Worm (Caenorhabditis elegans) whole organism, young adult: ENCODE results near the gene evl-14.

Source experiments
- B0019.2 ChIP-seq: fragments of 200-800 bp; sonication (Bioruptor generic); conservative IDR thresholded peaks from 2 replicates; pipeline ENCODE4 v1.3.6; 2022; ENCODE audit warnings: missing genetic modification reagents, missing genetic modification characterization, missing compliant biosample characterization
- B0035.1 ChIP-seq: sonication (generic microtip); optimal IDR thresholded peaks from 2 replicates; lab custom pipeline; 2016; ENCODE audit warnings: missing genetic modification characterization, mild to moderate bottlenecking, missing compliant biosample characterization, missing genotype, missing genetic modification reagents
- F33H1.4 ChIP-seq: fragments of 200-800 bp; sonication (Bioruptor generic); IDR thresholded peaks from 2 replicates; pipeline ENCODE4 v1.3.6; 2022; ENCODE audit warnings: missing genetic modification reagents, missing genetic modification characterization, missing compliant biosample characterization
- F39B2.1 ChIP-seq: fragments of 200-800 bp; sonication (Bioruptor generic); IDR thresholded peaks from 2 replicates; pipeline ENCODE4 v1.3.6; 2022; ENCODE audit warnings: missing genetic modification reagents, missing genetic modification characterization, missing compliant biosample characterization
- K12H6.12 ChIP-seq: fragments of 200-800 bp; sonication (Bioruptor generic); optimal IDR thresholded peaks from 2 replicates; lab custom pipeline; 2018; ENCODE audit warnings: mild to moderate bottlenecking, missing genetic modification characterization, missing compliant biosample characterization
- aptf-3 ChIP-seq: fragments of 200-800 bp; sonication (Bioruptor generic); IDR thresholded peaks from 2 replicates; pipeline ENCODE4 v1.3.6; 2022; ENCODE audit warnings: missing genetic modification characterization, missing compliant biosample characterization
- atf-7 ChIP-seq: sonication (generic microtip); optimal IDR thresholded peaks from 2 replicates; lab custom pipeline; 2017; ENCODE audit warnings: mild to moderate bottlenecking, missing genetic modification characterization, missing compliant biosample characterization
- athp-1 ChIP-seq: sonication (generic microtip); optimal IDR thresholded peaks from 2 replicates; lab custom pipeline; 2017; ENCODE audit warnings: mild to moderate bottlenecking, missing genetic modification characterization, missing compliant biosample characterization
- attf-3 ChIP-seq: fragments of 200-800 bp; sonication (Bioruptor generic); conservative IDR thresholded peaks from 2 replicates; pipeline ENCODE4 v1.3.6; 2022; ENCODE audit warnings: missing genetic modification reagents, missing genetic modification characterization, missing compliant biosample characterization
- attf-6 ChIP-seq: fragments of 200-800 bp; sonication (Bioruptor generic); IDR thresholded peaks from 2 replicates; pipeline ENCODE4 v1.3.6; 2022; ENCODE audit warnings: missing genetic modification reagents, missing genetic modification characterization, missing compliant biosample characterization
- cebp-2 ChIP-seq: fragments of 200-800 bp; sonication (Bioruptor generic); IDR thresholded peaks from 2 replicates; pipeline ENCODE4 v1.3.6; 2022; ENCODE audit warnings: missing genetic modification characterization, missing compliant biosample characterization
- ceh-58 ChIP-seq: fragments of 200-800 bp; sonication (Bioruptor generic); IDR thresholded peaks from 2 replicates; pipeline ENCODE4 v1.3.6; 2022; ENCODE audit warnings: missing genetic modification characterization, missing compliant biosample characterization
- ceh-91 ChIP-seq: fragments of 200-800 bp; sonication (Bioruptor generic); IDR thresholded peaks from 2 replicates; pipeline ENCODE4 v1.3.6; 2022; ENCODE audit warnings: missing genetic modification reagents, missing genetic modification characterization, missing compliant biosample characterization
- die-1 ChIP-seq: sonication (generic microtip); optimal IDR thresholded peaks from 2 replicates; lab custom pipeline; 2016; ENCODE audit warnings: missing genotype, mild to moderate bottlenecking, missing genetic modification characterization, missing compliant biosample characterization
- dpl-1 ChIP-seq: fragments of 150-350 bp; optimal IDR thresholded peaks from 2 replicates; lab custom pipeline; 2014; ENCODE audit warnings: missing biosample characterization, missing genetic modification reagents, missing genetic modification characterization
- efl-1 ChIP-seq: fragments of 150-350 bp; optimal IDR thresholded peaks from 2 replicates; lab custom pipeline; 2014; ENCODE audit warnings: missing biosample characterization, missing genetic modification reagents, missing genetic modification characterization
- gei-17 ChIP-seq: fragments of 200-800 bp; sonication (Bioruptor generic); optimal IDR thresholded peaks from 2 replicates; lab custom pipeline; 2018; ENCODE audit warnings: mild to moderate bottlenecking, missing genetic modification characterization, missing compliant biosample characterization
- him-1 ChIP-seq: sonication (generic microtip); optimal IDR thresholded peaks from 2 replicates; lab custom pipeline; 2016; ENCODE audit warnings: missing genotype, missing genetic modification reagents, missing genetic modification characterization, missing compliant biosample characterization
- hlh-26 ChIP-seq: fragments of 200-800 bp; sonication (Bioruptor generic); conservative IDR thresholded peaks from 2 replicates; pipeline ENCODE4 v1.3.6; 2022; ENCODE audit warnings: missing genetic modification reagents, missing genetic modification characterization, missing compliant biosample characterization
- hmg-1.2 ChIP-seq: fragments of 200-800 bp; sonication (Bioruptor generic); IDR thresholded peaks from 2 replicates; pipeline ENCODE4 v1.3.6; 2022; ENCODE audit warnings: missing genetic modification reagents, missing genetic modification characterization, missing compliant biosample characterization
- hmg-20 ChIP-seq: fragments of 200-800 bp; sonication (Bioruptor generic); IDR thresholded peaks from 2 replicates; pipeline ENCODE4 v1.3.6; 2022; ENCODE audit warnings: missing genetic modification reagents, missing genetic modification characterization, missing compliant biosample characterization
- hsf-1 ChIP-seq: fragments of 200-800 bp; sonication (Bioruptor generic); IDR thresholded peaks from 2 replicates; pipeline ENCODE4 v1.3.6; 2022; ENCODE audit warnings: missing genetic modification reagents, missing genetic modification characterization, missing compliant biosample characterization
- let-607 ChIP-seq, 2 experiments: fragments of 200-800 bp in 1 of 2; sonication (Bioruptor generic) in 1 of 2; sonication (generic microtip) in 1 of 2; optimal IDR thresholded peaks; 2 replicates each; lab custom pipeline; 2016 to 2018; ENCODE audit warnings: mild to moderate bottlenecking in 2 of 2, missing compliant biosample characterization in 2 of 2, missing genetic modification characterization in 2 of 2, moderate library complexity in 2 of 2, missing genotype in 1 of 2
- lin-26 ChIP-seq: fragments of 200-800 bp; sonication (Bioruptor generic); IDR thresholded peaks from 2 replicates; pipeline ENCODE4 v1.3.6; 2022; ENCODE audit warnings: missing genetic modification reagents, missing genetic modification characterization, missing compliant biosample characterization
- lin-40 ChIP-seq: sonication (generic microtip); optimal IDR thresholded peaks from 2 replicates; lab custom pipeline; 2016; ENCODE audit warnings: missing genetic modification characterization, mild to moderate bottlenecking, missing compliant biosample characterization, missing genotype, missing genetic modification reagents
- lin-54 ChIP-seq: fragments of 200-800 bp; sonication (Bioruptor generic); optimal IDR thresholded peaks from 2 replicates; lab custom pipeline; 2018; ENCODE audit warnings: mild to moderate bottlenecking, missing genetic modification characterization, missing compliant biosample characterization
- lsl-1 ChIP-seq: fragments of 200-800 bp; sonication (Bioruptor generic); optimal IDR thresholded peaks from 2 replicates; lab custom pipeline; 2018; ENCODE audit warnings: mild to moderate bottlenecking, missing genetic modification characterization, moderate library complexity, missing compliant biosample characterization
- madf-6 ChIP-seq: fragments of 200-800 bp; sonication (Bioruptor generic); IDR thresholded peaks from 2 replicates; pipeline ENCODE4 v1.3.6; 2022; ENCODE audit warnings: missing genetic modification reagents, missing genetic modification characterization, missing compliant biosample characterization
- madf-8 ChIP-seq: fragments of 200-800 bp; sonication (Bioruptor generic); conservative IDR thresholded peaks from 2 replicates; pipeline ENCODE4 v1.3.6; 2022; ENCODE audit warnings: missing genetic modification reagents, missing genetic modification characterization, missing compliant biosample characterization
- nfya-2 ChIP-seq: fragments of 200-800 bp; sonication (Bioruptor generic); IDR thresholded peaks from 2 replicates; pipeline ENCODE4 v1.3.6; 2022; ENCODE audit warnings: missing genetic modification reagents, missing genetic modification characterization, missing compliant biosample characterization
- nhr-179 ChIP-seq: sonication (generic microtip); optimal IDR thresholded peaks from 2 replicates; lab custom pipeline; 2016; ENCODE audit warnings: mild to moderate bottlenecking, missing genetic modification characterization, missing compliant biosample characterization
- nhr-80 ChIP-seq: sonication (generic microtip); optimal IDR thresholded peaks from 2 replicates; lab custom pipeline; 2016; ENCODE audit warnings: missing genetic modification characterization, missing compliant biosample characterization
- pbrm-1 ChIP-seq: fragments of 200-800 bp; sonication (Bioruptor generic); IDR thresholded peaks from 2 replicates; pipeline ENCODE4 v1.3.6; 2022; ENCODE audit warnings: missing genetic modification reagents, missing genetic modification characterization, missing compliant biosample characterization
- pha-4 ChIP-seq: fragments of 150-350 bp; sonication (generic microtip); optimal IDR thresholded peaks from 2 replicates; lab custom pipeline; 2014; ENCODE audit warnings: missing biosample characterization, missing genetic modification reagents, missing genetic modification characterization
- repo-1 ChIP-seq: sonication (generic microtip); optimal IDR thresholded peaks from 2 replicates; lab custom pipeline; 2017; ENCODE audit warnings: mild to moderate bottlenecking, missing genetic modification characterization, missing compliant biosample characterization
- snpc-1.1 ChIP-seq: sonication (generic microtip); optimal IDR thresholded peaks from 2 replicates; lab custom pipeline; 2017; ENCODE audit warnings: missing genetic modification characterization, mild to moderate bottlenecking, missing compliant biosample characterization, antibody characterized with exemption, moderate library complexity, missing genotype, missing genetic modification reagents; ENCODE audit not compliant: insufficient read depth
- snpc-1.3 ChIP-seq: sonication (generic microtip); optimal IDR thresholded peaks from 2 replicates; lab custom pipeline; 2017; ENCODE audit warnings: missing genetic modification characterization, mild to moderate bottlenecking, missing compliant biosample characterization, antibody characterized with exemption, moderate library complexity, missing genotype, missing genetic modification reagents; ENCODE audit not compliant: insufficient read depth
- snpc-3.4 ChIP-seq: sonication (generic microtip); optimal IDR thresholded peaks from 2 replicates; lab custom pipeline; 2017; ENCODE audit warnings: missing genetic modification characterization, mild to moderate bottlenecking, missing compliant biosample characterization, antibody characterized with exemption, moderate library complexity, missing genotype, missing genetic modification reagents
- snpc-4 ChIP-seq, 5 experiments: fragments of 150-350 bp in 1 of 5; sonication (generic microtip) in 4 of 5; optimal IDR thresholded peaks; 2 replicates each; lab custom pipeline; 2014 to 2018; ENCODE audit warnings: missing genetic modification characterization in 5 of 5, missing biosample characterization in 3 of 5, antibody characterized with exemption in 2 of 5, mild to moderate bottlenecking in 2 of 5, missing compliant biosample characterization in 2 of 5, missing genotype in 2 of 5, moderate library complexity in 2 of 5, missing genetic modification reagents in 1 of 5
- somi-1 ChIP-seq: fragments of 200-800 bp; sonication (Bioruptor generic); optimal IDR thresholded peaks from 2 replicates; lab custom pipeline; 2018; ENCODE audit warnings: mild to moderate bottlenecking, missing genetic modification characterization, missing compliant biosample characterization
- tbx-9 ChIP-seq: sonication (generic microtip); optimal IDR thresholded peaks from 2 replicates; lab custom pipeline; 2016; ENCODE audit warnings: borderline replicate concordance, missing genetic modification characterization, inconsistent platforms, missing compliant biosample characterization
- xnd-1 ChIP-seq: sonication (generic microtip); optimal IDR thresholded peaks from 2 replicates; lab custom pipeline; 2016; ENCODE audit warnings: missing genotype, missing genetic modification reagents, missing genetic modification characterization, missing compliant biosample characterization
- ztf-22 ChIP-seq: fragments of 200-800 bp; sonication (Bioruptor generic); optimal IDR thresholded peaks from 2 replicates; lab custom pipeline; 2018; ENCODE audit warnings: mild to moderate bottlenecking, missing genetic modification characterization, moderate library complexity, missing compliant biosample characterization
- ztf-28 ChIP-seq: fragments of 200-800 bp; sonication (Bioruptor generic); IDR thresholded peaks from 2 replicates; pipeline ENCODE4 v1.3.6; 2022; ENCODE audit warnings: missing genetic modification reagents, missing genetic modification characterization, missing compliant biosample characterization
- ztf-6 ChIP-seq: fragments of 200-800 bp; sonication (Bioruptor generic); IDR thresholded peaks from 2 replicates; pipeline ENCODE4 v1.3.6; 2022; ENCODE audit warnings: missing genetic modification reagents, missing genetic modification characterization, missing compliant biosample characterization

The evl-14 gene

DNA sequence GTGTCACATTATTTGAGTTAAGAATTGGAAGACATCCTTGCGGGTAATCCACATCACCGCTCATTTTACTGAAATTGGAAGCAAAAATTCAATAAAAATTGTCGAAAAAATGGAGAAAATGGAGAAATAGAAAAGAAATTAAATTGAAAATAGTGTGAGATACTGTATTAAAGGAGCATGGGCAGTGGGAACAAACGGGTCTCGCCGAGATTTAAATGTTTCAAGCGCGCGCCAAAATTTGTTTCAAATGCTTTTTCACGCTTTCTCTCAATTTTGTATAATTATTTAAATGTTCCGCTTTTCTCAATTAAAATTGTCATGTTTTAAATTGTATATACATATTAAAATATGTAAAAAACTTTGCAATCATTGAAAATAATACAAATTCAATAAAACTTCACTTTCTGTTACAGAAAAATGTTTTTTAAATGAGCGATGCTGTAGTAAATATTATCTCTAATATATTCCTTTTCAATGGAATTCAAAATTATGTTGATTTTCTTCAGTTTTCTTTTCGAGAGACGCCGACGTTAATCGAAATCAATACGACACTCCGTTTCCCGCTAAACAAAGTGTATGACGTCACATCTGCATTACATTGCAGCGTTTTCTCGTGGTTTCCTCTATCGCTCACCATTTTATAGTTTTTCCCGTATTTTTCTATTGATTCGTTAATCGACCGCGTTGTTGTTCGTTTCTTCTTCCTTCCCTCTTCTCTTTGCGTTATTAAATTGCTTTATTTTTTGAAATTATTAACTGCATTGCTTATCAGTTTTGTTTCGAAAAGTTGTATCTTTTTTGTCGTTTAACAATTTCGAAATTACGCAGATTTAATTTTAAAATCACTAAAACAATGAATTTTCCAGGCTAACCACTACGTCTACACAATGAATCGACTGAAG lies at the start of gene evl-14, which contains the start of gene dcn-1:
TSS of gene evl-14 (minus strand) at position 68 of the 902 bp plus-strand sequence.
TSS of gene dcn-1 (plus strand) at position 852 of the 902 bp plus-strand sequence.
- TF ChIP-seq him-1 (tag; lab: Kevin White, UChicago) (peak; percentile 2), madf-6 (peak; percentile 96), efl-1 (peak; percentile 96), die-1 (no peak), cebp-2 (GFP tag; lab: Robert Waterston, UW) (no peak), snpc-4 (GFP tag; optimal IDR thresholded peaks at IDR 0.05; lab: Kevin White, UChicago) (no peak), snpc-4 (tag; optimal IDR thresholded peaks at IDR 0.05; lab: Kevin White, UChicago) (peak in 1 of 4 experiments; percentile 11), attf-6 (no peak), ceh-91 (peak; percentile 84), dpl-1 (GFP tag; lab: Kevin White, UChicago) (peak; percentile 82), attf-3 (peak; percentile 96), tbx-9 (tag; lab: Kevin White, UChicago) (no peak), snpc-1.1 (tag; lab: Kevin White, UChicago) (peak; percentile 6), snpc-1.3 (tag; lab: Kevin White, UChicago) (peak; percentile 47), lin-40 (tag; lab: Kevin White, UChicago) (peak; percentile 71), lin-26 (GFP tag; lab: Robert Waterston, UW) (no peak), lin-54 (GFP tag; lab: Kevin White, UChicago) (peak; percentile 68), madf-8 (GFP tag; lab: Robert Waterston, UW) (peak; percentile 87), snpc-3.4 (tag; lab: Kevin White, UChicago) (peak; percentile 80), let-607 (tag; optimal IDR thresholded peaks at IDR 0.05; lab: Kevin White, UChicago) (peak in 1 of 2 experiments; percentile 20), F33H1.4 (peak; percentile 94), pha-4 (tag; lab: Kevin White, UChicago) (peak; percentile 74), atf-7 (tag; lab: Kevin White, UChicago) (peak; percentile 79), nhr-80 (tag; lab: Kevin White, UChicago) (peak; percentile 39), hmg-1.2 (GFP tag; lab: Robert Waterston, UW) (peak; percentile 47; the same call in 1 of the 2 replicates), xnd-1 (tag; lab: Kevin White, UChicago) (peak; percentile 80), ztf-28 (GFP tag; lab: Robert Waterston, UW) (no peak), lsl-1 (peak; percentile 92), K12H6.12 (tag; lab: Kevin White, UChicago) (peak; percentile 46)

DNA sequence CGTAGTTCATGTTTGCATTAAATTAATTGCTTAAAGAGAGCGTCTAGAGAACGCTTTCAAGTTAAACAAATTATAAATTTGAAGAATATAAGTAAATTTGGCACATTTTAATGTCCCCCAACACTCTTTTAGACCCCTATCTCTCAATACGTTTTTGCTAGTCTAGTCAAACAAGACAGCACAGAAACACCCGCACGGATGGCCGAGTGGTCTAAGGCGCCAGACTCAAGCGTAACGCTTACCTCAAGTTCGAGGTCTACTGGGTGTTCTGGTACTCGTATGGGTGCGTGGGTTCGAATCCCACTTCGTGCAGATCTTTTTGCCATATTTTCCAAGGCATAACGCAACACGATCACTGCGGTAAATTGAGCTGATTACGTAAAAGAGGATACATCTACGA lies 49.4 kb upstream of the evl-14 start:
- TF ChIP-seq ztf-6 (GFP tag; lab: Robert Waterston, UW), result 0 out of 2 replicates have a peak, but pooled peaks have one; percentile 29
- TF ChIP-seq ztf-22, result no peak
- no peak for TF ChIP-seq somi-1 (GFP tag; lab: Kevin White, UChicago)
- TF ChIP-seq ceh-91, result no peak
- TF ChIP-seq gei-17 (GFP tag; lab: Kevin White, UChicago), result no peak
- peak; percentile 24; the same call in 1 of the 2 replicates for TF ChIP-seq F33H1.4
- TF ChIP-seq hsf-1, result no peak; the same call in 1 of the 2 replicates
- TF ChIP-seq ztf-28 (GFP tag; lab: Robert Waterston, UW), result no peak
- TF ChIP-seq ceh-58 (GFP tag; lab: Robert Waterston, UW), result no peak
- TF ChIP-seq B0019.2 (GFP tag; lab: Robert Waterston, UW), result no peak
- no peak for TF ChIP-seq F39B2.1 (GFP tag; lab: Robert Waterston, UW)
- 0 out of 2 replicates have a peak, but pooled peaks have one; percentile 19 for TF ChIP-seq madf-8 (GFP tag; lab: Robert Waterston, UW)
- TF ChIP-seq nhr-179 (tag; lab: Kevin White, UChicago), result no peak
- TF ChIP-seq athp-1 (tag; lab: Kevin White, UChicago), result peak; percentile 10
- TF ChIP-seq hlh-26 (GFP tag; lab: Robert Waterston, UW), result no peak
- TF ChIP-seq nfya-2 (GFP tag; lab: Robert Waterston, UW), result no peak
- TF ChIP-seq B0035.1, result no peak
- no peak for TF ChIP-seq hmg-20 (GFP tag; lab: Robert Waterston, UW)
- TF ChIP-seq aptf-3 (GFP tag; lab: Robert Waterston, UW), result no peak
- no peak for TF ChIP-seq pbrm-1
- TF ChIP-seq repo-1 (tag; lab: Kevin White, UChicago), result no peak
